Worm (Caenorhabditis elegans) whole organism, L4 larva: Measurements from ENCODE around the gene Y15E3A.3.

Experiments used
- D1046.2 ChIP-seq: fragments of 200-800 bp; sonication (Bioruptor generic); IDR thresholded peaks from 2 replicates; pipeline ENCODE4 v1.3.6; 2022; ENCODE audit warnings: missing genetic modification characterization, missing compliant biosample characterization
- F26F4.8 ChIP-seq: fragments of 200-800 bp; sonication (Bioruptor generic); conservative IDR thresholded peaks from 2 replicates; pipeline ENCODE4 v1.3.6; 2022; ENCODE audit warnings: missing genetic modification characterization, missing compliant biosample characterization
- F49E8.2 ChIP-seq: sonication (generic microtip); optimal IDR thresholded peaks from 2 replicates; lab custom pipeline; 2016; ENCODE audit warnings: missing compliant biosample characterization, mild to moderate bottlenecking, missing genetic modification characterization, borderline replicate concordance
- T20F7.1 ChIP-seq: fragments of 200-800 bp; sonication (Bioruptor generic); optimal IDR thresholded peaks from 2 replicates; lab custom pipeline; 2018; ENCODE audit warnings: mild to moderate bottlenecking, missing genetic modification characterization, missing compliant biosample characterization
- Y48G9A.11 ChIP-seq: fragments of 200-800 bp; sonication (Bioruptor generic); IDR thresholded peaks from 2 replicates; pipeline ENCODE4 v1.3.6; 2022; ENCODE audit warnings: missing genetic modification reagents, missing genetic modification characterization, missing compliant biosample characterization
- Y75B8A.6 ChIP-seq: fragments of 200-800 bp; sonication (Bioruptor generic); IDR thresholded peaks from 2 replicates; pipeline ENCODE4 v1.3.6; 2022; ENCODE audit warnings: missing genetic modification reagents, missing genetic modification characterization, missing compliant biosample characterization
- aha-1 ChIP-seq: fragments of 150-350 bp; peaks from one replicate; lab custom pipeline; 2014; ENCODE audit warnings: missing biosample characterization, missing genetic modification characterization
- ama-1 ChIP-seq: fragments of 150-350 bp; optimal IDR thresholded peaks from 2 replicates; lab custom pipeline; 2014; ENCODE audit warnings: inconsistent platforms, mixed read lengths
- ceh-20 ChIP-seq: fragments of 200-800 bp; sonication (Bioruptor generic); IDR thresholded peaks from 2 replicates; pipeline ENCODE4 v1.3.6; 2022; ENCODE audit warnings: missing genetic modification reagents, missing genetic modification characterization, missing compliant biosample characterization
- ceh-28 ChIP-seq: fragments of 150-350 bp; optimal IDR thresholded peaks from 2 replicates; lab custom pipeline; 2014; ENCODE audit warnings: missing biosample characterization, missing genetic modification reagents, missing genetic modification characterization
- ceh-32 ChIP-seq: sonication (generic microtip); optimal IDR thresholded peaks from 2 replicates; lab custom pipeline; 2016; ENCODE audit warnings: mild to moderate bottlenecking, missing genetic modification characterization, missing compliant biosample characterization; ENCODE audit not compliant: poor library complexity
- ceh-62 ChIP-seq: sonication (generic microtip); optimal IDR thresholded peaks from 2 replicates; lab custom pipeline; 2017; ENCODE audit warnings: missing biosample characterization, missing genetic modification characterization
- ceh-82 ChIP-seq: sonication (generic microtip); optimal IDR thresholded peaks from 2 replicates; lab custom pipeline; 2017; ENCODE audit warnings: missing biosample characterization, missing genetic modification characterization
- ces-1 ChIP-seq: fragments of 150-350 bp; sonication (generic microtip); optimal IDR thresholded peaks from 4 replicates; lab custom pipeline; 2014; ENCODE audit warnings: missing biosample characterization, missing genetic modification reagents, missing genetic modification characterization
- daf-12 ChIP-seq: fragments of 150-350 bp; optimal IDR thresholded peaks from 2 replicates; lab custom pipeline; 2014; ENCODE audit warnings: missing biosample characterization, missing genetic modification reagents, missing genetic modification characterization
- daf-16 ChIP-seq, 3 experiments: sonication (generic microtip); optimal IDR thresholded peaks; 2 replicates each; lab custom pipeline; 2016 to 2017; ENCODE audit warnings: missing genetic modification characterization in 3 of 3, missing genetic modification reagents in 3 of 3, mild to moderate bottlenecking in 2 of 3, missing compliant biosample characterization in 2 of 3, missing biosample characterization in 1 of 3, moderate library complexity in 1 of 3
- daf-8 ChIP-seq: fragments of 200-800 bp; sonication (Bioruptor generic); IDR thresholded peaks from 2 replicates; pipeline ENCODE4 v1.3.6; 2022; ENCODE audit warnings: missing genetic modification characterization, missing compliant biosample characterization
- dmd-9 ChIP-seq: fragments of 200-800 bp; sonication (Bioruptor generic); IDR thresholded peaks from 2 replicates; pipeline ENCODE4 v1.3.6; 2022; ENCODE audit warnings: missing genetic modification reagents, missing genetic modification characterization, missing compliant biosample characterization
- egl-27 ChIP-seq: sonication (generic microtip); optimal IDR thresholded peaks from 3 replicates; lab custom pipeline; 2017; ENCODE audit warnings: missing biosample characterization, missing genetic modification reagents, missing genetic modification characterization
- egl-43 ChIP-seq: fragments of 200-800 bp; sonication (Bioruptor generic); IDR thresholded peaks from 2 replicates; pipeline ENCODE4 v1.3.6; 2022; ENCODE audit warnings: missing genetic modification reagents, missing genetic modification characterization, missing compliant biosample characterization
- fkh-10 ChIP-seq: fragments of 150-350 bp; optimal IDR thresholded peaks from 2 replicates; lab custom pipeline; 2014; ENCODE audit warnings: missing biosample characterization, missing genetic modification reagents, missing genetic modification characterization
- fos-1 ChIP-seq: fragments of 150-350 bp; optimal IDR thresholded peaks from 2 replicates; lab custom pipeline; 2014; ENCODE audit warnings: missing biosample characterization, missing genetic modification characterization
- hif-1 ChIP-seq, 2 experiments: sonication (generic microtip); optimal IDR thresholded peaks; 2 replicates each; lab custom pipeline; 2016 to 2017; ENCODE audit warnings: missing compliant biosample characterization in 2 of 2, missing genetic modification characterization in 2 of 2, missing genetic modification reagents in 2 of 2, missing genotype in 2 of 2, mild to moderate bottlenecking in 1 of 2
- hlh-30 ChIP-seq: sonication (generic microtip); optimal IDR thresholded peaks from 2 replicates; lab custom pipeline; 2017; ENCODE audit warnings: antibody characterized with exemption, mild to moderate bottlenecking, missing genetic modification characterization, missing compliant biosample characterization; ENCODE audit not compliant: insufficient read depth
- lim-7 ChIP-seq: fragments of 200-800 bp; sonication (Bioruptor generic); IDR thresholded peaks from 2 replicates; pipeline ENCODE4 v1.3.6; 2022; ENCODE audit warnings: missing genetic modification characterization, missing compliant biosample characterization
- lin-1 ChIP-seq: fragments of 200-800 bp; sonication (Bioruptor generic); IDR thresholded peaks from 2 replicates; pipeline ENCODE4 v1.3.6; 2022; ENCODE audit warnings: missing genetic modification reagents, missing genetic modification characterization, missing compliant biosample characterization
- lin-38 ChIP-seq: fragments of 200-800 bp; sonication (Bioruptor generic); IDR thresholded peaks from 2 replicates; pipeline ENCODE4 v1.3.6; 2022; ENCODE audit warnings: missing genetic modification reagents, missing genetic modification characterization, missing compliant biosample characterization
- lin-39 ChIP-seq: fragments of 150-350 bp; optimal IDR thresholded peaks from 2 replicates; lab custom pipeline; 2014; ENCODE audit warnings: missing biosample characterization, missing genetic modification reagents, missing genetic modification characterization
- lsy-2 ChIP-seq, 2 experiments: fragments of 150-350 bp in 1 of 2; sonication (generic microtip) in 1 of 2; optimal IDR thresholded peaks; 2 replicates each; lab custom pipeline; 2014 to 2017; ENCODE audit warnings: missing biosample characterization in 2 of 2, missing genetic modification characterization in 2 of 2
- mep-1 ChIP-seq: fragments of 150-350 bp; sonication (generic microtip); optimal IDR thresholded peaks from 3 replicates; lab custom pipeline; 2014; ENCODE audit warnings: missing biosample characterization, missing genetic modification characterization
- mes-2 ChIP-seq: sonication (generic microtip); optimal IDR thresholded peaks from 2 replicates; lab custom pipeline; 2016; ENCODE audit warnings: missing genotype, mild to moderate bottlenecking, missing genetic modification characterization, missing compliant biosample characterization; ENCODE audit not compliant: poor library complexity, severe bottlenecking
- nhr-102 ChIP-seq: sonication (generic microtip); optimal IDR thresholded peaks from 2 replicates; lab custom pipeline; 2016; ENCODE audit warnings: mild to moderate bottlenecking, missing genetic modification characterization, moderate library complexity, missing compliant biosample characterization
- nhr-11 ChIP-seq: fragments of 150-350 bp; optimal IDR thresholded peaks from 2 replicates; lab custom pipeline; 2014; ENCODE audit warnings: missing biosample characterization, missing genetic modification characterization
- nhr-111 ChIP-seq: fragments of 200-800 bp; sonication (Bioruptor generic); optimal IDR thresholded peaks from 2 replicates; lab custom pipeline; 2018; ENCODE audit warnings: mild to moderate bottlenecking, missing genetic modification characterization, missing compliant biosample characterization
- nhr-48 ChIP-seq: sonication (generic microtip); optimal IDR thresholded peaks from 2 replicates; lab custom pipeline; 2016; ENCODE audit warnings: mild to moderate bottlenecking, missing genetic modification characterization, missing compliant biosample characterization
- nhr-6 ChIP-seq: fragments of 150-350 bp; optimal IDR thresholded peaks from 2 replicates; lab custom pipeline; 2014; ENCODE audit warnings: missing biosample characterization, missing genetic modification characterization
- pha-4 ChIP-seq, 2 experiments: fragments of 150-350 bp in 1 of 2; fragments of 200-800 bp in 1 of 2; sonication (Bioruptor generic) in 1 of 2; IDR thresholded peaks in 1 of 2; optimal IDR thresholded peaks in 1 of 2; 2 replicates each; pipeline versions ENCODE4 v1.3.6 to Lab custom; 2014 to 2022; ENCODE audit warnings: missing genetic modification characterization in 2 of 2, missing genetic modification reagents in 2 of 2, missing biosample characterization in 1 of 2, missing compliant biosample characterization in 1 of 2
- sdz-12 ChIP-seq: fragments of 200-800 bp; sonication (Bioruptor generic); optimal IDR thresholded peaks from 2 replicates; lab custom pipeline; 2018; ENCODE audit warnings: mild to moderate bottlenecking, missing genetic modification characterization, missing compliant biosample characterization
- set-16 ChIP-seq: fragments of 200-800 bp; sonication (Bioruptor generic); IDR thresholded peaks from 2 replicates; pipeline ENCODE4 v1.3.6; 2022; ENCODE audit warnings: missing genetic modification reagents, missing genetic modification characterization, missing compliant biosample characterization
- spr-3 ChIP-seq: fragments of 200-800 bp; sonication (Bioruptor generic); optimal IDR thresholded peaks from 2 replicates; lab custom pipeline; 2018; ENCODE audit warnings: mild to moderate bottlenecking, missing genetic modification characterization, missing compliant biosample characterization
- tra-1 ChIP-seq: fragments of 200-800 bp; sonication (Bioruptor generic); IDR thresholded peaks from 2 replicates; pipeline ENCODE4 v1.3.6; 2022; ENCODE audit warnings: missing genetic modification reagents, missing genetic modification characterization, missing compliant biosample characterization
- vab-7 ChIP-seq: fragments of 200-800 bp; sonication (Bioruptor generic); IDR thresholded peaks from 2 replicates; pipeline ENCODE4 v1.3.6; 2022; ENCODE audit warnings: missing genetic modification reagents, missing genetic modification characterization, missing compliant biosample characterization
- zfp-3 ChIP-seq: fragments of 200-800 bp; sonication (Bioruptor generic); conservative IDR thresholded peaks from 2 replicates; pipeline ENCODE4 v1.3.6; 2022; ENCODE audit warnings: missing genetic modification reagents, missing genetic modification characterization, missing compliant biosample characterization
- zip-11 ChIP-seq: fragments of 200-800 bp; sonication (Bioruptor generic); IDR thresholded peaks from 2 replicates; pipeline ENCODE4 v1.3.6; 2022; ENCODE audit warnings: missing genetic modification characterization, missing compliant biosample characterization
- ztf-11 ChIP-seq: fragments of 150-350 bp; optimal IDR thresholded peaks from 2 replicates; lab custom pipeline; 2014; ENCODE audit warnings: missing biosample characterization, missing genetic modification characterization
- ztf-7 ChIP-seq: fragments of 150-350 bp; optimal IDR thresholded peaks from 2 replicates; lab custom pipeline; 2014; ENCODE audit warnings: missing biosample characterization, missing genetic modification characterization

Y15E3A.3 gene

ce11 chrX:15355603-15356002 lies 30.0 kb upstream of the Y15E3A.3 start:
- TF ChIP-seq hlh-30: peak; percentile 35
- peak in 1 of 2 experiments; percentile 63 for TF ChIP-seq lsy-2 (tag; optimal IDR thresholded peaks at IDR 0.05; lab: Kevin White, UChicago)
- no peak for TF ChIP-seq lin-39 (tag; lab: Kevin White, UChicago)
- TF ChIP-seq mep-1 (tag; lab: Kevin White, UChicago): peak; percentile 40
- TF ChIP-seq hif-1 (tag; optimal IDR thresholded peaks at IDR 0.05; lab: Kevin White, UChicago): peak in 1 of 2 experiments; percentile 50

- TF ChIP-seq egl-43 (GFP tag; lab: Robert Waterston, UW): 0 out of 2 replicates have a peak, but pooled peaks have one; percentile 4
- TF ChIP-seq F26F4.8: no peak
- no peak for TF ChIP-seq ama-1
- TF ChIP-seq ztf-11: no peak
- no peak for TF ChIP-seq Y75B8A.6 (GFP tag; lab: Robert Waterston, UW)
- no peak for TF ChIP-seq ceh-20 (GFP tag; lab: Robert Waterston, UW)
- no peak for TF ChIP-seq F49E8.2 (tag; lab: Kevin White, UChicago)
- TF ChIP-seq zip-11 (GFP tag; lab: Robert Waterston, UW): no peak
- no peak for TF ChIP-seq lin-38 (GFP tag; lab: Robert Waterston, UW)
- TF ChIP-seq lim-7 (GFP tag; lab: Robert Waterston, UW): no peak
- TF ChIP-seq aha-1 (tag; lab: Kevin White, UChicago): peak; percentile 53
- no peak for TF ChIP-seq T20F7.1
- TF ChIP-seq fos-1 (tag; lab: Kevin White, UChicago): no peak
- TF ChIP-seq daf-12 (tag; lab: Kevin White, UChicago): no peak
- no peak for TF ChIP-seq daf-16 (GFP tag; optimal IDR thresholded peaks at IDR 0.05; lab: Kevin White, UChicago)
- no peak for TF ChIP-seq daf-16 (tag; optimal IDR thresholded peaks at IDR 0.05; lab: Kevin White, UChicago)
- no peak for TF ChIP-seq ztf-7 (tag; lab: Kevin White, UChicago)
- TF ChIP-seq dmd-9: no peak
- TF ChIP-seq ceh-82 (tag; lab: Kevin White, UChicago): no peak
- no peak for TF ChIP-seq ces-1
- no peak for TF ChIP-seq spr-3 (GFP tag; lab: Kevin White, UChicago)
- no peak for TF ChIP-seq nhr-6 (tag; lab: Kevin White, UChicago)
- no peak for TF ChIP-seq tra-1
- no peak for TF ChIP-seq egl-27 (tag; lab: Kevin White, UChicago)
- TF ChIP-seq nhr-48: no peak
- TF ChIP-seq ceh-28 (tag; lab: Kevin White, UChicago): peak; percentile 10
Observed at ce11 chrX:15354938-15355337, 29.3 kb upstream of the Y15E3A.3 start, which contains the start of gene nfki-1. Gene nfki-1, plus strand, starts transcription at chrX:15355238.

- TF ChIP-seq set-16 (GFP tag; lab: Robert Waterston, UW) (peak; percentile 94), ceh-32 (peak; percentile 58), vab-7 (GFP tag; lab: Robert Waterston, UW) (0 out of 2 replicates have a peak, but pooled peaks have one; percentile 7), fkh-10 (GFP tag; lab: Kevin White, UChicago) (peak; percentile 71), F26F4.8 (no peak), tra-1 (peak; percentile 93), pha-4 (GFP tag; IDR thresholded peaks at IDR 0.05; lab: Robert Waterston, UW) (peak; percentile 53; the same call in 1 of the 2 replicates), pha-4 (tag; optimal IDR thresholded peaks at IDR 0.05; lab: Kevin White, UChicago) (peak; percentile 52), D1046.2 (GFP tag; lab: Robert Waterston, UW) (no peak), lin-1 (GFP tag; lab: Robert Waterston, UW) (no peak), nhr-11 (peak; percentile 70), ces-1 (no peak), Y48G9A.11 (GFP tag; lab: Robert Waterston, UW) (no peak), ceh-62 (no peak), nhr-111 (GFP tag; lab: Kevin White, UChicago) (no peak), mes-2 (tag; lab: Kevin White, UChicago) (peak; percentile 61), sdz-12 (GFP tag; lab: Kevin White, UChicago) (no peak), ztf-7 (tag; lab: Kevin White, UChicago) (peak; percentile 67), dmd-9 (no peak), daf-12 (tag; lab: Kevin White, UChicago) (no peak), zfp-3 (GFP tag; lab: Robert Waterston, UW) (no peak), daf-8 (GFP tag; lab: Robert Waterston, UW) (no peak), zip-11 (GFP tag; lab: Robert Waterston, UW) (no peak), nhr-102 (peak; percentile 56), T20F7.1 (peak; percentile 75), lin-38 (GFP tag; lab: Robert Waterston, UW) (peak; percentile 48; the same call in 1 of the 2 replicates)
Observed at ce11 chrX:15353874-15354480, 28.4 kb upstream of the Y15E3A.3 start.
